Worm (Caenorhabditis elegans): ENCODE data around the gene ppk-3.

ce11 chrX:12944661-12945060 is 30.8 kb downstream of the ppk-3 start:
- no peak for TF ChIP-seq fkh-10 (GFP tag; optimal IDR thresholded peaks at IDR 0.05)
- TF ChIP-seq ceh-24 (tag; optimal IDR thresholded peaks at IDR 0.05): no peak
- no peak for TF ChIP-seq rnt-1 (tag; optimal IDR thresholded peaks at IDR 0.05)

Data from whole organism, late embryonic.